Fruit fly (Drosophila melanogaster) whole organism, embryonic: ENCODE data around the gene CG42340.
"Not testable (repeated sequence)": the region's sequence is repeated elsewhere in the genome, so short reads cannot be mapped to it uniquely, and the experiment has no call there.

Experiments used
- CG1024 ChIP-seq: fragments of 200-800 bp; sonication (Bioruptor generic); IDR thresholded peaks from 2 replicates; pipeline ENCODE4 v1.3.6; 2022; ENCODE audit warnings: missing biosample characterization, missing genetic modification characterization
- CG10366 ChIP-seq: fragments of 200-800 bp; sonication (Bioruptor generic); IDR thresholded peaks from 2 replicates; pipeline ENCODE4 v1.3.6; 2022; ENCODE audit warnings: missing biosample characterization, missing genetic modification characterization
- CG11093 ChIP-seq: fragments of 200-800 bp; sonication (Bioruptor generic); IDR thresholded peaks from 3 replicates; pipeline ENCODE4 v1.3.6; 2022; ENCODE audit warnings: missing biosample characterization, missing genetic modification characterization
- CG15011 ChIP-seq: fragments of 200-800 bp; sonication (Bioruptor generic); optimal IDR thresholded peaks from 3 replicates; lab custom pipeline; 2018; ENCODE audit warnings: missing biosample characterization, mild to moderate bottlenecking, missing genetic modification characterization
- CG15514 ChIP-seq: fragments of 200-800 bp; sonication (Bioruptor generic); optimal IDR thresholded peaks from 3 replicates; lab custom pipeline; 2017; ENCODE audit warnings: missing biosample characterization, missing genetic modification characterization, mild to moderate bottlenecking, moderate library complexity, missing genetic modification reagents
- CG15696 ChIP-seq: fragments of 200-800 bp; sonication (Bioruptor generic); optimal IDR thresholded peaks from 2 replicates; lab custom pipeline; 2019; ENCODE audit warnings: missing biosample characterization, mild to moderate bottlenecking, missing genetic modification characterization, moderate library complexity
- CG1603 ChIP-seq: fragments of 200-800 bp; sonication (Bioruptor generic); optimal IDR thresholded peaks from 2 replicates; lab custom pipeline; 2019; ENCODE audit warnings: missing biosample characterization, mild to moderate bottlenecking, missing genetic modification characterization, moderate library complexity
- CG17385 ChIP-seq: fragments of 200-800 bp; sonication (Bioruptor generic); optimal IDR thresholded peaks from 3 replicates; lab custom pipeline; 2018; ENCODE audit warnings: missing biosample characterization, mild to moderate bottlenecking, missing genetic modification characterization
- CG17568 ChIP-seq: fragments of 200-800 bp; sonication (Bioruptor generic); optimal IDR thresholded peaks from 2 replicates; lab custom pipeline; 2018; ENCODE audit warnings: missing biosample characterization, mild to moderate bottlenecking, missing genetic modification characterization, moderate library complexity
- CG2116 ChIP-seq: fragments of 200-800 bp; sonication (Bioruptor generic); optimal IDR thresholded peaks from 3 replicates; lab custom pipeline; 2018; ENCODE audit warnings: missing biosample characterization, mild to moderate bottlenecking, missing genetic modification characterization
- CG2712 ChIP-seq: fragments of 200-800 bp; optimal IDR thresholded peaks from 3 replicates; lab custom pipeline; 2019; ENCODE audit warnings: missing biosample characterization, mild to moderate bottlenecking, missing genetic modification characterization, moderate library complexity
- CG3407 ChIP-seq: fragments of 200-800 bp; sonication (Bioruptor generic); optimal IDR thresholded peaks from 2 replicates; lab custom pipeline; 2018; ENCODE audit warnings: missing biosample characterization, mild to moderate bottlenecking, missing genetic modification characterization
- CG6765 ChIP-seq: fragments of 200-800 bp; sonication (Bioruptor generic); optimal IDR thresholded peaks from 3 replicates; lab custom pipeline; 2017; ENCODE audit warnings: missing biosample characterization, mild to moderate bottlenecking, missing genetic modification characterization
- CG7928 ChIP-seq: fragments of 200-800 bp; sonication (Bioruptor generic); optimal IDR thresholded peaks from 2 replicates; lab custom pipeline; 2017; ENCODE audit warnings: missing biosample characterization, mild to moderate bottlenecking, missing genetic modification characterization
- CG9609 ChIP-seq: fragments of 200-800 bp; sonication (Bioruptor generic); optimal IDR thresholded peaks from 3 replicates; lab custom pipeline; 2016; ENCODE audit warnings: missing biosample characterization, missing genetic modification characterization
- Chrac-16 ChIP-seq: fragments of 200-800 bp; sonication (Bioruptor generic); optimal IDR thresholded peaks from 3 replicates; lab custom pipeline; 2016; ENCODE audit warnings: missing biosample characterization, missing genetic modification characterization
- Dbx ChIP-seq: fragments of 200-800 bp; sonication (Bioruptor generic); IDR thresholded peaks from 3 replicates; pipeline ENCODE4 v1.3.6; 2022; ENCODE audit warnings: missing biosample characterization, missing genetic modification characterization
- Ets65A ChIP-seq: fragments of 200-800 bp; sonication (Bioruptor generic); peaks from one replicate; lab custom pipeline; 2016; ENCODE audit warnings: missing biosample characterization, missing genetic modification characterization
- Fer3 ChIP-seq: fragments of 200-800 bp; sonication (Bioruptor generic); optimal IDR thresholded peaks from 2 replicates; lab custom pipeline; 2018; ENCODE audit warnings: missing biosample characterization, mild to moderate bottlenecking, missing genetic modification characterization, moderate library complexity
- HLH3B ChIP-seq: fragments of 200-800 bp; sonication (Bioruptor generic); IDR thresholded peaks from 2 replicates; pipeline ENCODE4 v1.3.6; 2022; ENCODE audit warnings: missing biosample characterization, missing genetic modification characterization
- Hr39 ChIP-seq: fragments of >200 bp; optimal IDR thresholded peaks from 2 replicates; lab custom pipeline; 2017
- Hsf ChIP-seq: fragments of 200-800 bp; sonication (Bioruptor generic); optimal IDR thresholded peaks from 3 replicates; lab custom pipeline; 2016; ENCODE audit warnings: missing biosample characterization, missing genetic modification characterization
- Lhr ChIP-seq: fragments of 200-800 bp; sonication (Bioruptor generic); optimal IDR thresholded peaks from 3 replicates; lab custom pipeline; 2017; ENCODE audit warnings: mild to moderate bottlenecking, missing biosample characterization, missing genetic modification reagents, missing genetic modification characterization
- MBD-R2 ChIP-seq: fragments of 200-800 bp; sonication (Bioruptor generic); IDR thresholded peaks from 2 replicates; pipeline ENCODE4 v1.3.6; 2022; ENCODE audit warnings: missing biosample characterization, missing genetic modification characterization
- Nf-YB ChIP-seq: fragments of 200-800 bp; sonication (Bioruptor generic); optimal IDR thresholded peaks from 3 replicates; lab custom pipeline; 2019; ENCODE audit warnings: missing biosample characterization, mild to moderate bottlenecking, missing genetic modification characterization, moderate library complexity
- Ptx1 ChIP-seq: fragments of 200-800 bp; sonication (Bioruptor generic); IDR thresholded peaks from 2 replicates; pipeline ENCODE4 v1.3.6; 2022; ENCODE audit warnings: missing biosample characterization, missing genetic modification characterization
- gce ChIP-seq: fragments of 200-800 bp; sonication (Bioruptor generic); IDR thresholded peaks from 3 replicates; pipeline ENCODE4 v1.3.6; 2022; ENCODE audit warnings: missing biosample characterization, missing genetic modification characterization
- hb ChIP-seq: fragments of 200-800 bp; sonication (Bioruptor generic); IDR thresholded peaks from 3 replicates; pipeline ENCODE4 v1.3.6; 2022; ENCODE audit warnings: missing biosample characterization, missing genetic modification characterization; ENCODE audit not compliant: partially characterized antibody
- kah ChIP-seq: fragments of 200-800 bp; sonication (Bioruptor generic); optimal IDR thresholded peaks from 2 replicates; lab custom pipeline; 2018; ENCODE audit warnings: missing biosample characterization, mild to moderate bottlenecking, missing genetic modification characterization
- ken ChIP-seq: fragments of 200-800 bp; sonication (Bioruptor generic); IDR thresholded peaks from 3 replicates; pipeline ENCODE4 v1.3.6; 2022; ENCODE audit warnings: missing biosample characterization, missing genetic modification characterization
- lab ChIP-seq: fragments of 200-800 bp; sonication (Bioruptor generic); optimal IDR thresholded peaks from 3 replicates; lab custom pipeline; 2017; ENCODE audit warnings: missing biosample characterization, missing genetic modification characterization, mild to moderate bottlenecking, moderate library complexity, missing genetic modification reagents
- mam ChIP-seq: fragments of 200-800 bp; sonication (Bioruptor generic); optimal IDR thresholded peaks from 3 replicates; lab custom pipeline; 2016; ENCODE audit warnings: missing biosample characterization, missing genetic modification characterization
- mirr ChIP-seq: fragments of 200-800 bp; sonication (Bioruptor generic); optimal IDR thresholded peaks from 3 replicates; lab custom pipeline; 2018; ENCODE audit warnings: missing biosample characterization, mild to moderate bottlenecking, missing genetic modification characterization
- sens ChIP-seq: fragments of 200-800 bp; sonication (Bioruptor generic); peaks from one replicate; lab custom pipeline; 2016; ENCODE audit warnings: missing biosample characterization, missing genetic modification characterization
- sens-2 ChIP-seq: fragments of 200-800 bp; sonication (Bioruptor generic); IDR thresholded peaks from 2 replicates; pipeline ENCODE4 v1.3.6; 2022; ENCODE audit warnings: missing biosample characterization, missing genetic modification characterization
- so ChIP-seq: fragments of 200-800 bp; sonication (Bioruptor generic); IDR thresholded peaks from 3 replicates; pipeline ENCODE4 v1.3.6; 2022; ENCODE audit warnings: missing biosample characterization, missing genetic modification characterization
- ssp ChIP-seq: fragments of 200-800 bp; sonication (Bioruptor generic); IDR thresholded peaks from 2 replicates; pipeline ENCODE4 v1.3.6; 2022; ENCODE audit warnings: missing biosample characterization, missing genetic modification characterization
- stwl ChIP-seq: fragments of 200-800 bp; sonication (Bioruptor generic); optimal IDR thresholded peaks from 3 replicates; lab custom pipeline; 2018; ENCODE audit warnings: missing biosample characterization, mild to moderate bottlenecking, missing genetic modification characterization, moderate library complexity
- tll ChIP-seq, 2 experiments: fragments of 200-800 bp in 1 of 2; fragments of >200 bp in 1 of 2; sonication (Bioruptor generic) in 1 of 2; optimal IDR thresholded peaks; 2 replicates each; lab custom pipeline; 2017 to 2019; ENCODE audit warnings: missing biosample characterization in 2 of 2, missing genetic modification characterization in 2 of 2, mild to moderate bottlenecking in 1 of 2, moderate library complexity in 1 of 2
- unpg ChIP-seq: fragments of 200-800 bp; sonication (Bioruptor generic); optimal IDR thresholded peaks from 3 replicates; lab custom pipeline; 2018; ENCODE audit warnings: missing biosample characterization, mild to moderate bottlenecking, missing genetic modification characterization, moderate library complexity

Gene CG42340

DNA sequence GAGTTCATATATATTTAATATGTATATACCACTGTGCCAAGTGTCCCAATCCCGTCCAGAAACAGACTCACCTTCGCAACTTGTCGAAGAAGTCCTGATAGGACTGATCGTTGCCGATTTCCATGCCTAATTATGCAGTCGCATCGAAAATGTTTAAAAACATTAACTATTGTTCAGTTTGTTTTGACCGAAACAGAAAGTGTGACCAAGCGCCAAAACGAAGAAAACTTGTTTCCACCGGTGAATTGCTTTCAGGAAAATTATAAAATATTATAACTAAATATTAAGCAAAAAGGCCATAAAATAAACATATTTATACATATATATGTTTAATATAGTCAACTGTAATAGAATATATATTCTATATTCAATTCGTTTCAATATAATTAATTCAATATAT lies 3.6 kb upstream of the CG42340 start, which contains the start of gene CG3342 (continued):
- TF ChIP-seq tll (GFP tag; optimal IDR thresholded peaks at IDR 0.05; lab: Kevin White, UChicago) (no peak), Ets65A (GFP tag; lab: Kevin White, UChicago) (no peak), ssp (GFP tag; lab: Robert Waterston, UW) (peak; percentile 57), CG17568 (GFP tag; lab: Kevin White, UChicago) (no peak), CG2116 (GFP tag; lab: Kevin White, UChicago) (no peak), CG6765 (GFP tag; lab: Kevin White, UChicago) (no peak), CG15011 (GFP tag; lab: Kevin White, UChicago) (no peak), mirr (GFP tag; lab: Kevin White, UChicago) (no peak)

DNA sequence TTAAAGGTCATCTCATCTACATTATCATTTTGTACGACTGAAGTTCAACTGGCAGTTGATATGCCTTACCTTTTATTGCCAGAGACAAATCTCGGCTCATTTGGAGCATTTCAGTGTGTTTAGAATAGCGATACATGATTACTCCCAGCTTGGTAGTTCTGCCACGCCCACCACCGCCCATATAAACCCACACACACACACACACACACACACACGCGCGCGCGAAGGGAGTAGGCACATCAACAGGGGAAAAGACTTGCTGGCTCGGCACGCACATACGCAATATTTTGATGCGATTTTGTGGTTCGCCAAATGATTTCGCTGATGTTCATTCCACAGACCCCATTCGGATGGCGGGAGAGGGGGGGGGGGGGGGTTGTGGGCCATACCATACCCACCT lies 10.9 kb downstream of the CG42340 start:
- TF ChIP-seq Hr39 (lab: Kevin White, UChicago) (peak; percentile 86), Hsf (GFP tag; lab: Kevin White, UChicago) (no peak)

DNA sequence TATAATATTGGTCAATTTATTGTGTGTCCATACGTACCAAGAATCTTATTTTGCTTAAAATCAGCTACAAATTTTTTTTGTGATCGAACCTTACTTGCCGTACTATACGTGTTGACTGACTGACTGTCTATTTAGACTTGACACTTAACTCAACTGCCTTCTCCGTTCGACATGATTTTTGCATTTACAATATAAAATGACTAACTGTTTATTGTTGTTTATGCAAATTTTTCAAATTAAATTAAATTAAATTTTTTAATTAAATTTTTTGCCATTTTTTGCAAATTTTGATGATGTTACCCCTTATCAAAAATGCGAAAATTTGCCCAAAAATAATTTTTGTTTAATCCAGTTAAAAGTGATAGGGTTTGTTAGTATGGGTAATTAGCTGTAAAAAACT lies 45.4 kb downstream of the CG42340 start, which contains the start of gene CG33665:
Gene CG33665, minus strand, starts transcription at position 101 of the 400 bp plus-strand sequence.
- TF ChIP-seq CG3407, CG9609, CG11093: not testable (repeated sequence)

DNA sequence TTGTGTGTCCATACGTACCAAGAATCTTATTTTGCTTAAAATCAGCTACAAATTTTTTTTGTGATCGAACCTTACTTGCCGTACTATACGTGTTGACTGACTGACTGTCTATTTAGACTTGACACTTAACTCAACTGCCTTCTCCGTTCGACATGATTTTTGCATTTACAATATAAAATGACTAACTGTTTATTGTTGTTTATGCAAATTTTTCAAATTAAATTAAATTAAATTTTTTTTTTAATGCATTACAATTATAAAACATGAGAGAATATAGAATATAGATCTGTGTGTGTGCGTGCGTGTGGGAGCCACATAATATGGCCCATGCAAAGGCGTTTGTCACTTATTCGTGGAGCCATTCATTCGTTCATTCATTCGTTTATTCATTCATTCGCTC lies 47.3 kb downstream of the CG42340 start, which contains the start of gene CG33666:
Gene CG33666, minus strand, starts transcription at position 101 of the 400 bp plus-strand sequence.
- not testable (repeated sequence) for TF ChIP-seq sens-2 (GFP tag; lab: Robert Waterston, UW); so; mam (GFP tag; lab: Kevin White, UChicago)

DNA sequence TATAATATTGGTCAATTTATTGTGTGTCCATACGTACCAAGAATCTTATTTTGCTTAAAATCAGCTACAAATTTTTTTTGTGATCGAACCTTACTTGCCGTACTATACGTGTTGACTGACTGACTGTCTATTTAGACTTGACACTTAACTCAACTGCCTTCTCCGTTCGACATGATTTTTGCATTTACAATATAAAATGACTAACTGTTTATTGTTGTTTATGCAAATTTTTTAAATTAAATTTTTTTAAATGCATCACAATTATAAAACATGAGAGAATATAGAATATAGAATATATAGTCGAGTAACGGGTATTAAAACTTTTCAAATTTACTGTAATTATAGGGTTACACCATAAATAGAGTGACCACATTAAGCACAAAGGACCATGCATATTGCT lies 51.8 kb downstream of the CG42340 start, which contains the start of gene CG33667:
Gene CG33667, minus strand, starts transcription at position 101 of the 400 bp plus-strand sequence.
- peak; percentile 19 for TF ChIP-seq stwl

DNA sequence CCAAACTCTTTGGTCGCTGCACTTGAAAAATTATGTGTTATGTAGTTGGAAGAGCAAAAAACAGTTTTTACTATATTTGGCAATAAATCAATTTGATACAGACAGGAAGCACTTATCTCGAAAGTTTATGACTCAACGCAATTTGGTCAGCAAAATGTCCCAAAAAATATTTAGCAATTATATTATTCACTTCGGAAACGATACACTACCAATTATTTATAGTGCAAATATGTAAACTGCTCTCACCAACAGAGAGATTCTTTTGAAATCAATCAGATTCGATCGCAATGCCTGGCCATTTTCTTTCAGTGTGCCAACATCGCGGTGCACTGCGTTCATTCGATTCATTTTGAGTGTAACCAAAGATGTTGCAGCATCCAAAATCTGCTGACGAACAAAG lies 66.2 kb downstream of the CG42340 start:
- TF ChIP-seq ken (GFP tag; lab: Robert Waterston, UW) = no peak
- TF ChIP-seq CG15696 (tag; lab: Kevin White, UChicago) = no peak
- TF ChIP-seq hb (GFP tag; lab: Robert Waterston, UW) = no peak

DNA sequence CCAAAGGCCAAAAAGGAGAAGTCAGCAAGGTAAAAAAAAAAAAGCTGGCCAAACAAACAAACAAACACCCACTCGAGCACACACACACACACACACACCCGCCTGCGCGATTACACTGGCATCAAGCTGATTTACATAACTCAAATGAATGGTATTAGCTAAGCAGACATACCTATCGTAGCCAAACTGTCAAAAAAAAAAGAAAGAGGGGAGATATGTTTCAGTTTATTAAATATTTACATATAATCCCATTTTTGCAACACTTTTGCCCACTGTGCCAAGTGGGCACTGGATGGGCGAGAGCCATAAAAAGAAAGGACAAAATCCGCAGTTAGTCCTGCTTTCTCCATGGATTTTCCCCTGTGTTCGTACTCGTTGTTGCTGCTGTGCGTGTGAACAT lies 84.6 kb downstream of the CG42340 start:
- TF ChIP-seq Nf-YB (no peak), Chrac-16 (no peak), Ptx1 (GFP tag; lab: Robert Waterston, UW) (peak; percentile 64), Fer3 (tag; lab: Kevin White, UChicago) (peak; percentile 63), gce (0 out of 3 replicates have a peak, but pooled peaks have one; percentile 27), Lhr (GFP tag; lab: Kevin White, UChicago) (no peak), CG15696 (tag; lab: Kevin White, UChicago) (no peak), kah (GFP tag; lab: Kevin White, UChicago) (no peak), CG2712 (tag; lab: Kevin White, UChicago) (peak; percentile 8), CG1603 (tag; lab: Kevin White, UChicago) (no peak), MBD-R2 (GFP tag; lab: Robert Waterston, UW) (peak; percentile 40; the same call in 1 of the 2 replicates), Dbx (peak; percentile 75), CG1024 (peak; percentile 51; the same call in 1 of the 2 replicates), CG7928 (GFP tag; lab: Kevin White, UChicago) (no peak), unpg (GFP tag; lab: Kevin White, UChicago) (no peak), CG17385 (GFP tag; lab: Kevin White, UChicago) (peak; percentile 49), lab (peak; percentile 87), CG10366 (peak; percentile 16; the same call in 1 of the 2 replicates), HLH3B (GFP tag; lab: Robert Waterston, UW) (peak; percentile 47; the same call in 1 of the 2 replicates), CG15514 (GFP tag; lab: Kevin White, UChicago) (peak; percentile 52), sens (GFP tag; lab: Kevin White, UChicago) (peak; percentile 39)
